Worm (Caenorhabditis elegans) whole organism, L2 larva: ENCODE results near the gene vps-24.

Experiments
- C34F6.9 ChIP-seq: fragments of 150-350 bp; optimal IDR thresholded peaks from 2 replicates; lab custom pipeline; 2014; ENCODE audit warnings: missing biosample characterization, missing genetic modification characterization
- F13H6.1 ChIP-seq: sonication (generic microtip); optimal IDR thresholded peaks from 2 replicates; lab custom pipeline; 2016; ENCODE audit warnings: missing genetic modification characterization, missing compliant biosample characterization
- R02D3.7 ChIP-seq: fragments of 150-350 bp; optimal IDR thresholded peaks from 2 replicates; lab custom pipeline; 2014; ENCODE audit warnings: missing biosample characterization, missing genetic modification characterization
- Y55F3AM.14 ChIP-seq: fragments of 200-800 bp; sonication (Bioruptor generic); optimal IDR thresholded peaks from 2 replicates; lab custom pipeline; 2018; ENCODE audit warnings: mild to moderate bottlenecking, missing genetic modification characterization, missing compliant biosample characterization
- ZK546.5 ChIP-seq: sonication (generic microtip); optimal IDR thresholded peaks from 2 replicates; lab custom pipeline; 2017; ENCODE audit warnings: missing biosample characterization, missing genetic modification characterization
- ama-1 ChIP-seq: fragments of 150-350 bp; optimal IDR thresholded peaks from 2 replicates; lab custom pipeline; 2018; ENCODE audit warnings: inconsistent platforms
- blmp-1 ChIP-seq: sonication (generic microtip); optimal IDR thresholded peaks from 2 replicates; lab custom pipeline; 2017; ENCODE audit warnings: missing genetic modification characterization, mild to moderate bottlenecking, missing compliant biosample characterization, antibody characterized with exemption, moderate library complexity; ENCODE audit not compliant: insufficient read depth
- ceh-16 ChIP-seq: fragments of 150-350 bp; optimal IDR thresholded peaks from 2 replicates; lab custom pipeline; 2014; ENCODE audit warnings: missing biosample characterization, missing genetic modification characterization
- crh-2 ChIP-seq: sonication (generic microtip); optimal IDR thresholded peaks from 2 replicates; lab custom pipeline; 2017; ENCODE audit warnings: missing biosample characterization, missing genetic modification characterization
- dmd-4 ChIP-seq: sonication (generic microtip); optimal IDR thresholded peaks from 2 replicates; lab custom pipeline; 2017; ENCODE audit warnings: missing biosample characterization, missing genetic modification characterization
- egl-27 ChIP-seq: sonication (generic microtip); optimal IDR thresholded peaks from 3 replicates; lab custom pipeline; 2017; ENCODE audit warnings: missing biosample characterization, missing genetic modification reagents, missing genetic modification characterization
- elt-3 ChIP-seq: sonication (generic microtip); optimal IDR thresholded peaks from 2 replicates; lab custom pipeline; 2017; ENCODE audit warnings: missing biosample characterization, missing genetic modification characterization
- fos-1 ChIP-seq: fragments of 150-350 bp; optimal IDR thresholded peaks from 2 replicates; lab custom pipeline; 2014; ENCODE audit warnings: missing biosample characterization, missing genetic modification characterization
- gmeb-1 ChIP-seq: fragments of 150-350 bp; optimal IDR thresholded peaks from 2 replicates; lab custom pipeline; 2014; ENCODE audit warnings: missing biosample characterization, missing genetic modification characterization
- lin-11 ChIP-seq: fragments of 150-350 bp; sonication (generic microtip); optimal IDR thresholded peaks from 2 replicates; lab custom pipeline; 2014; ENCODE audit warnings: missing biosample characterization, missing genetic modification characterization, inconsistent platforms, mixed read lengths
- lin-13 ChIP-seq: fragments of 150-350 bp; optimal IDR thresholded peaks from 2 replicates; lab custom pipeline; 2014; ENCODE audit warnings: missing biosample characterization, missing genetic modification reagents, missing genetic modification characterization
- lsy-2 ChIP-seq, 2 experiments: fragments of 150-350 bp in 1 of 2; sonication (generic microtip) in 1 of 2; optimal IDR thresholded peaks; 2 replicates each; lab custom pipeline; 2014 to 2017; ENCODE audit warnings: missing biosample characterization in 2 of 2, missing genetic modification characterization in 2 of 2
- mdl-1 ChIP-seq, 2 experiments: fragments of 150-350 bp in 1 of 2; sonication (generic microtip) in 1 of 2; optimal IDR thresholded peaks; 2 replicates each; lab custom pipeline; 2017; ENCODE audit warnings: missing biosample characterization in 2 of 2, missing genetic modification characterization in 2 of 2
- nhr-10 ChIP-seq: sonication (generic microtip); optimal IDR thresholded peaks from 2 replicates; lab custom pipeline; 2017; ENCODE audit warnings: missing biosample characterization, missing genetic modification characterization
- nhr-129 ChIP-seq: fragments of 150-350 bp; optimal IDR thresholded peaks from 2 replicates; lab custom pipeline; 2014; ENCODE audit warnings: missing biosample characterization, missing genetic modification characterization
- nhr-21 ChIP-seq: fragments of 150-350 bp; optimal IDR thresholded peaks from 2 replicates; lab custom pipeline; 2014; ENCODE audit warnings: missing biosample characterization, missing genetic modification characterization
- nhr-23 ChIP-seq: fragments of 150-350 bp; optimal IDR thresholded peaks from 2 replicates; lab custom pipeline; 2014; ENCODE audit warnings: missing biosample characterization, missing genetic modification reagents, missing genetic modification characterization
- nhr-237 ChIP-seq: fragments of 150-350 bp; optimal IDR thresholded peaks from 2 replicates; lab custom pipeline; 2014; ENCODE audit warnings: missing biosample characterization, missing genetic modification characterization
- nhr-25 ChIP-seq: fragments of 150-350 bp; sonication (generic microtip); optimal IDR thresholded peaks from 3 replicates; lab custom pipeline; 2014; ENCODE audit warnings: missing biosample characterization, missing genetic modification characterization
- nhr-6 ChIP-seq: fragments of 150-350 bp; optimal IDR thresholded peaks from 2 replicates; lab custom pipeline; 2014; ENCODE audit warnings: missing biosample characterization, missing genetic modification characterization
- nhr-77 ChIP-seq: fragments of 150-350 bp; optimal IDR thresholded peaks from 2 replicates; lab custom pipeline; 2014; ENCODE audit warnings: missing biosample characterization, missing genetic modification characterization
- peb-1 ChIP-seq: fragments of 150-350 bp; optimal IDR thresholded peaks from 2 replicates; lab custom pipeline; 2014; ENCODE audit warnings: missing biosample characterization, missing genetic modification characterization
- skn-1 ChIP-seq: sonication (generic microtip); optimal IDR thresholded peaks from 2 replicates; lab custom pipeline; 2017; ENCODE audit warnings: missing biosample characterization, missing genetic modification characterization
- sma-3 ChIP-seq: sonication (generic microtip); optimal IDR thresholded peaks from 2 replicates; lab custom pipeline; 2016; ENCODE audit warnings: missing genetic modification reagents, missing genetic modification characterization, missing compliant biosample characterization
- sma-9 ChIP-seq, 2 experiments: fragments of 150-350 bp in 1 of 2; sonication (generic microtip) in 1 of 2; optimal IDR thresholded peaks; 2 replicates each; lab custom pipeline; 2014 to 2016; ENCODE audit warnings: missing genetic modification characterization in 2 of 2, mild to moderate bottlenecking in 1 of 2, missing biosample characterization in 1 of 2, missing compliant biosample characterization in 1 of 2, missing genetic modification reagents in 1 of 2, moderate library complexity in 1 of 2
- snpc-4 ChIP-seq: fragments of 150-350 bp; optimal IDR thresholded peaks from 2 replicates; lab custom pipeline; 2014; ENCODE audit warnings: missing biosample characterization, missing genetic modification characterization
- unc-39 ChIP-seq: fragments of 150-350 bp; optimal IDR thresholded peaks from 2 replicates; lab custom pipeline; 2014; ENCODE audit warnings: missing biosample characterization, missing genetic modification characterization
- unc-55 ChIP-seq: fragments of 150-350 bp; sonication (generic microtip); optimal IDR thresholded peaks from 3 replicates; lab custom pipeline; 2014; ENCODE audit warnings: missing biosample characterization, missing genetic modification reagents, missing genetic modification characterization
- unc-62 ChIP-seq: fragments of 150-350 bp; optimal IDR thresholded peaks from 2 replicates; lab custom pipeline; 2014; ENCODE audit warnings: missing biosample characterization, missing genetic modification reagents, missing genetic modification characterization
- zag-1 ChIP-seq: fragments of 150-350 bp; optimal IDR thresholded peaks from 2 replicates; lab custom pipeline; 2014; ENCODE audit warnings: missing biosample characterization, missing genetic modification characterization
- ztf-1 ChIP-seq: fragments of 200-800 bp; sonication (Bioruptor generic); conservative IDR thresholded peaks from 2 replicates; pipeline ENCODE4 v1.3.6; 2022; ENCODE audit warnings: missing genetic modification characterization, missing compliant biosample characterization
- ztf-11 ChIP-seq: sonication (generic microtip); optimal IDR thresholded peaks from 2 replicates; lab custom pipeline; 2017; ENCODE audit warnings: missing biosample characterization, missing genetic modification characterization
- ztf-4 ChIP-seq: fragments of 150-350 bp; optimal IDR thresholded peaks from 2 replicates; lab custom pipeline; 2014; ENCODE audit warnings: missing biosample characterization, missing genetic modification characterization

Gene vps-24

DNA sequence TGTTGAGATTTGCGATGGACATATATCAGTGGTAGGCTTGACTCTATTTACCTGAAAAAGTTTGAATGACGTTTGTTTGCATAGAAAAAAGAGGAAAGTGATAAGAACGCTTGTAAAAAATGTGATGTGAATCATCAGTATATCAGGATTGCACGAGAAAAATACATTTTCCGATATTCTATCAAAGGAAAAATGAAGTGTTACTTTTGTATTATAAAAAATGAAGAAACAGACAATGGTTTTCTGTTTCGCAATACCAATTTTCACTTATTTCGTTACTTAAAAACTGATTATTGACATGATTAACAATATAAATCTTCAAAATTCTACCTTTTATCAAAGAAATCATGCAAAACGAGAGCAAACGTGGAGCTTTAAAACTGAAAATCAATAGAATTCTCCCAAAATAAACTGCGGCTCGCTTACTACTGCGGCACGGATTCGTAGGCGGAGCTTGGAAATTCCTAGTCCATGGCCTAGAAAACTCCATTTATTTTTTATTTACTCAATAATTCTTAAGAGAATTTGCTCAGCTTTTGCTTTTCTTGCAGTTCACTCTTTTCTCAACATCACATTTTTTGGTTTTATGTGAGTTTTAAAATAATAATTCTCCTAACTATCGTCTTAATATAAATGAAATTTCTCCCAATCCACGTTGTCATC, at the start of gene vps-24, which contains the start of gene eif-1:
Gene vps-24, plus strand, starts transcription at position 469 of the 663 bp plus-strand sequence.
Gene eif-1, minus strand, starts transcription at position 51 of the 663 bp plus-strand sequence.
- TF ChIP-seq sma-3 (peak; percentile 4), ceh-16 (tag; lab: Kevin White, UChicago) (no peak), snpc-4 (peak; percentile 1), nhr-129 (peak; percentile 49), C34F6.9 (tag; lab: Kevin White, UChicago) (peak; percentile 82), nhr-23 (tag; lab: Kevin White, UChicago) (no peak), mdl-1 (tag; optimal IDR thresholded peaks at IDR 0.05; lab: Kevin White, UChicago) (no peak), zag-1 (tag; lab: Kevin White, UChicago) (no peak), elt-3 (tag; lab: Kevin White, UChicago) (no peak), sma-9 (GFP tag; optimal IDR thresholded peaks at IDR 0.05; lab: Kevin White, UChicago) (peak; percentile 25), sma-9 (tag; optimal IDR thresholded peaks at IDR 0.05; lab: Kevin White, UChicago) (no peak), dmd-4 (tag; lab: Kevin White, UChicago) (no peak), crh-2 (peak; percentile 29), lin-13 (GFP tag; lab: Kevin White, UChicago) (peak; percentile 53), lin-11 (tag; lab: Kevin White, UChicago) (no peak), lsy-2 (tag; optimal IDR thresholded peaks at IDR 0.05; lab: Kevin White, UChicago) (peak in 1 of 2 experiments; percentile 70), blmp-1 (tag; lab: Kevin White, UChicago) (peak; percentile 3), nhr-25 (tag; lab: Kevin White, UChicago) (peak; percentile 20), unc-55 (peak; percentile 72), nhr-21 (tag; lab: Kevin White, UChicago) (no peak), nhr-77 (tag; lab: Kevin White, UChicago) (no peak), unc-62 (no peak), F13H6.1 (tag; lab: Kevin White, UChicago) (peak; percentile 30), gmeb-1 (tag; lab: Kevin White, UChicago) (peak; percentile 51)

DNA sequence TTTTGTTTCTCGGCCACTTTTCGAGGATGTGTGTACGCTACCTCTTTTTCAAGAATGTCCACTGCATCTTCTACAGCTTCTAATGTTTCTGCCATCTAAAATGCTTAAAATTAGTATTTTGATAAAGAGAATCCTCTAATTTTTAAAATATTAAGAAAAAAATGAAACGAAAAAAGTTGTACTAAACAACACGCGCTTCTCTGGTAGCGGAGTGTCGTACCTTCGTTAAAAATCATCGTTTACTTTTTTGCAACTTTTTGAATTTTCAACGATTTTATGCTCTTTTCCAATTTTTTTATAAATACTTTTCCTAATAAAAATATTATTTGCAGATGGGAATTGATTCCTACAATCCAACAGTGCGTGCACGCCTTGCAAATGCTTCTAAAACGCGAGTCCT, 48.1 kb upstream of the vps-24 start, which contains the start of the genes gldi-11 and ZK546.2:
Gene gldi-11, minus strand, starts transcription at position 95 of the 400 bp plus-strand sequence.
Gene ZK546.2, plus strand, starts transcription at position 333 of the 400 bp plus-strand sequence.
- TF ChIP-seq fos-1 (tag; lab: Kevin White, UChicago) (no peak), snpc-4 (no peak), peb-1 (no peak), ceh-16 (tag; lab: Kevin White, UChicago) (no peak), nhr-21 (tag; lab: Kevin White, UChicago) (no peak), mdl-1 (tag; optimal IDR thresholded peaks at IDR 0.05; lab: Kevin White, UChicago) (no peak), ztf-1 (GFP tag; lab: Robert Waterston, UW) (no peak), unc-55 (peak; percentile 27), ztf-4 (tag; lab: Kevin White, UChicago) (no peak), lin-11 (tag; lab: Kevin White, UChicago) (no peak), unc-39 (tag; lab: Kevin White, UChicago) (no peak), crh-2 (no peak), nhr-23 (tag; lab: Kevin White, UChicago) (no peak), ama-1 (peak; percentile 49), ztf-11 (tag; lab: Kevin White, UChicago) (no peak), nhr-6 (no peak), F13H6.1 (tag; lab: Kevin White, UChicago) (no peak), nhr-237 (tag; lab: Kevin White, UChicago) (no peak), R02D3.7 (no peak), sma-3 (no peak), ZK546.5 (tag; lab: Kevin White, UChicago) (no peak), skn-1 (no peak), egl-27 (tag; lab: Kevin White, UChicago) (no peak), dmd-4 (tag; lab: Kevin White, UChicago) (no peak), Y55F3AM.14 (GFP tag; lab: Kevin White, UChicago) (no peak), unc-62 (no peak), nhr-10 (tag; lab: Kevin White, UChicago) (no peak), C34F6.9 (tag; lab: Kevin White, UChicago) (peak; percentile 39), elt-3 (tag; lab: Kevin White, UChicago) (no peak), gmeb-1 (tag; lab: Kevin White, UChicago) (no peak), lsy-2 (tag; optimal IDR thresholded peaks at IDR 0.05; lab: Kevin White, UChicago) (peak in 1 of 2 experiments; percentile 29)
- TF ChIP-seq, all 48 proteins: peak for 4
